Worm (Caenorhabditis elegans) whole organism, L4/young adult: ENCODE results near the gene gln-5.
"Not testable (repeated sequence)": the region's sequence is repeated elsewhere in the genome, so short reads cannot be mapped to it uniquely, and the experiment has no call there.

Source experiments
- W03F9.2 ChIP-seq: fragments of 150-350 bp; optimal IDR thresholded peaks from 2 replicates; lab custom pipeline; 2014; ENCODE audit warnings: missing biosample characterization, missing genetic modification characterization
- dao-5 ChIP-seq: sonication (generic microtip); optimal IDR thresholded peaks from 2 replicates; lab custom pipeline; 2016; ENCODE audit warnings: missing genotype, missing genetic modification characterization, moderate library complexity, missing compliant biosample characterization
- him-1 ChIP-seq: sonication (generic microtip); optimal IDR thresholded peaks from 2 replicates; lab custom pipeline; 2016; ENCODE audit warnings: missing genotype, missing genetic modification reagents, missing genetic modification characterization, missing compliant biosample characterization

gln-5 gene

DNA sequence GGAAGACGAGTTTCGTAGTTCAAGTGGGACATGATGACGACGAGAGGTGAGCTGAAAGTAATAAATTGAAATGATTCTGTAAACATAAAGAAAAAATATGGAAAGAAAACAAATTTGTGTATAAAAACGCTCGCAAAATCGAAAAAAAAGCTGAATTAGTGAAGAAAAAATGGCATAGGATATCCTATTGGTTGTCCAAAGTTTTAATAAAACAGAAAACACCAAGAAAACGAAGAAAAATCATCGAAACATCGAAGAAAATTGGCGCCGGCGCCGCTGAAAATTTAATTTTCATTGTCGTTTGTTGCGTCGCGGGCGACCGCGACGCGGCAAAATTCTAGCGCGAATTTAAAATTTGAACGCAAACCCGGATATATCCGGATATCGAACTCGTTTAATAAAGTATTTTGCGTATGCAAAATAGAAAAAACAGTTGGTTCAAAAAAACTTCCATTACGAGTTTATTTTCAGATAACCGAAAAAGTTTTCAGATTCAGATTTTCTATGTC is at the start of gene gln-5:
Gene gln-5, minus strand, starts transcription at position 51 of the 509 bp plus-strand sequence.
- TF ChIP-seq him-1 (tag; lab: Kevin White, UChicago), result no peak
- no peak for TF ChIP-seq dao-5 (tag; lab: Kevin White, UChicago)
- no peak for TF ChIP-seq W03F9.2

- no peak for TF ChIP-seq W03F9.2
- no peak for TF ChIP-seq dao-5 (tag; lab: Kevin White, UChicago)
- no peak for TF ChIP-seq him-1 (tag; lab: Kevin White, UChicago)
Observed at ce11 chrIV:17320445-17320844, 47.0 kb upstream of the gln-5 start, which contains the start of gene C49C3.4. Gene C49C3.4, plus strand, starts transcription at chrIV:17320795.

- no peak for TF ChIP-seq W03F9.2
- TF ChIP-seq dao-5 (tag; lab: Kevin White, UChicago), result no peak
- no peak for TF ChIP-seq him-1 (tag; lab: Kevin White, UChicago)
Observed at ce11 chrIV:17316398-17316797, 42.9 kb upstream of the gln-5 start, which contains the start of gene C49C3.20. Gene C49C3.20, minus strand, starts transcription at chrIV:17316498.

ce11 chrIV:17311842-17312241 is 38.4 kb upstream of the gln-5 start, which contains the start of gene snf-9:
Gene snf-9, plus strand, starts transcription at chrIV:17312142.
- TF ChIP-seq dao-5 (tag; lab: Kevin White, UChicago) (no peak), him-1 (tag; lab: Kevin White, UChicago) (no peak), W03F9.2 (no peak)

DNA sequence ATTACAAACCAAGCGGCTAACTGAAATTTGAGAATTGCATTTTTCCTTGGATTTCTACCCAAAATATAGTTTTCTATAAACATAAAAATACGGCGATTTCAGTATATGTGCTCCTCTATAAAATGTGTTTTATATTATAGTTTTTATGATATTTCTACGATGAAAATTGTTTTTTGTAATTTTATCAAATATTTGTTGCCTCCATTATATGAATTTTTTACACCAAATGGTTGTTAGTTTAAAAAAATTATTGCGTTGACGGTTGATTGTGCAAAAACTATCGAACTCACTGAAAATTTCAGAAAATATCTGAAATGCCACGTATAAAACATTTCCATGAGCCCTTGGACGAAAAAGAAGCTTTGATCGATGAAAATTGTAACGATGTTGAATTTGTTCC is 34.8 kb upstream of the gln-5 start, which contains the start of gene T28F3.9:
Gene T28F3.9, plus strand, starts transcription at position 301 of the 400 bp plus-strand sequence.
- TF ChIP-seq W03F9.2 (no peak), him-1 (tag; lab: Kevin White, UChicago) (no peak), dao-5 (tag; lab: Kevin White, UChicago) (no peak)

DNA sequence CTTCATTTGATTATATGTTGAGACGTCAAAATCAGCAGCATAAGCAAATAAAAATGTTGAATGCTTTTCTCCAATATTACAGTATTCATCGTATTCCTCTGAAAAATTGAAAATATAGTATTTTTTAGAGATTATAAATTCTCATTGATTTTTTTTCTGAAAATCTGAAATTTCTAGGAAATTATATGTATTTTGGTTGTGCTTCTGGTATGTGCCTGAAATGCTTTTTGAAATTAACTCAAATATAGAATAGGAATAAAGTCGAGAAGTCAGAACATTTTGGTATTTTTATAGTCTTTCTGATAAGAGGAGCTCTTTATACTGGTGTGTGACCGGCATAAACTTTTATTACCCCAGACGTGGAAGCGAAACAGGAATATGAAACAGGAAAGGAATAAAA is 33.8 kb upstream of the gln-5 start, which contains the start of gene T28F3.8:
Gene T28F3.8, minus strand, starts transcription at position 101 of the 400 bp plus-strand sequence.
- TF ChIP-seq W03F9.2; him-1 (tag; lab: Kevin White, UChicago); dao-5 (tag; lab: Kevin White, UChicago): not testable (repeated sequence)

- TF ChIP-seq dao-5 (tag; lab: Kevin White, UChicago) (no peak), W03F9.2 (no peak), him-1 (tag; lab: Kevin White, UChicago) (no peak)
Observed at ce11 chrIV:17301933-17302332, 28.5 kb upstream of the gln-5 start, which contains the start of gene ifta-2. Gene ifta-2, minus strand, starts transcription at chrIV:17302033.

- TF ChIP-seq him-1 (tag; lab: Kevin White, UChicago) (no peak), dao-5 (tag; lab: Kevin White, UChicago) (no peak), W03F9.2 (no peak)
Observed at ce11 chrIV:17294489-17294888, 21.0 kb upstream of the gln-5 start, which contains the start of gene T28F3.5. Gene T28F3.5, plus strand, starts transcription at chrIV:17294789.

DNA sequence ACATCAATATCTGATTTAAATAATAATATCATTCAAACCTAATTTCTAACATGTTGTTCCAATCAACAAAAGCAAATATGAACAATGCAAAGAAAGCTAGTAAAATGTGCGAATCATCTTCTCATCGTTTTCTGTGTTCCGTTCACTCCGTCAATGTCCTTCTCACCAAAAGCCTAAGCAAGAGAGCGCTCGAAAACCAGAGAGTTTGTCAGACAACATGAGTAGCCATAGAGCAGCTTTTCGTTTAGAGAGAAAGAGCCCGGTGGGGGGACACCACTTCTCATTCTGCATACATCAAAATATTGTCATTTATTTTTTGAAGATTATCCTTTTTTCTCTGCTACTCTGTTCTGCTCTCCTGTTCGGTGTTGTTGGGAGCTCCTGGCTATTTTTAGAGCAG is 20.2 kb upstream of the gln-5 start:
- TF ChIP-seq dao-5 (tag; lab: Kevin White, UChicago) (no peak), W03F9.2 (no peak)

- TF ChIP-seq W03F9.2, result no peak
- no peak for TF ChIP-seq him-1 (tag; lab: Kevin White, UChicago)
- no peak for TF ChIP-seq dao-5 (tag; lab: Kevin White, UChicago)
Observed at ce11 chrIV:17293068-17293467, 19.6 kb upstream of the gln-5 start.

DNA sequence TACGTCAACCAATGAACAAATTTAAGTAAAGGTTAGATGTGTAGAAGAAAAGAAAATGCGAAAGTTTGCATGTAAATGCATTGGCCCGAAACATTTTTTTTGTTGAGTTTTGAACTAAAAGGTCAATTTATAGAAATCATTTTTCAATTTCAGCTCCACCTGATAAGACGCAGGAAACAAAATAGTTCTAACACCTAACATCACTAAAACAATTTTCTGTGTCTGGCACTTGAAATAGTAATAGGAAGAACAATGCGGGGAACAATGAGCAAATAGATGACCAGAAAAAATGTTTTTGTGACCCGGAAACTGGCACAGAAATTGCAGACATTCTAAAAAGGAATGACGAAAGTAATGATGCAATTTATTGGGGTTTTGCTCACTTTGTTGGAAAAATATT is 18.9 kb upstream of the gln-5 start:
- TF ChIP-seq W03F9.2, result no peak
- no peak for TF ChIP-seq him-1 (tag; lab: Kevin White, UChicago)
- no peak for TF ChIP-seq dao-5 (tag; lab: Kevin White, UChicago)

DNA sequence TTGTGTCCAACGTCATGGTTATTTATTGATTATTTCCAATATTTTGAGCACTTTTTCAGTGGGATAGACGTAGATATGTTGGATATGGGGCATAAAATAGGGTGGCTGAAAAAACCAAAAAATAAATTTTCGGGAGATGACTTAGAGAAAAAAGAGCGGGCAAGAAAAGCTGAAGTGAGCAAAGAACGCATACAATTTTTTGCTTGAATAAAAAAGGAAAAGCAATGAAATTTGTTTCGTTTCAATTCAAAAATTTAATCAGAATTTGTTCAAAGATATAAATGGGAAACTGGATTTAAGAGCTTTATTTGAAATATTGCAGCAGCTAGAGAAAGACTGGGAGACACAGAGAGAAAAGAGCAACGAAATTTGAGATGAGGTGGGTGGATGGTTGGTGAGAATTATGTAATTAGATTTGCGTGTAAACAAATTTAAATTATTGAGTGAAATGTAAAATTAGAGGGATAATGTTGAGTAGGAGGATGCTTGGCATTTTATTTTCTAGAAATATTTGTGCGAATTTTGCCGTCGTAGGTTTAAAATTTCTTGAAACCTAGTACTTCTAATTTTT is 18.3 kb upstream of the gln-5 start, which contains the start of the genes T28F3.11 and slc-17.4:
Gene T28F3.11, minus strand, starts transcription at position 51 of the 571 bp plus-strand sequence.
Gene slc-17.4, minus strand, starts transcription at position 105 of the 571 bp plus-strand sequence.
- TF ChIP-seq him-1 (tag; lab: Kevin White, UChicago) (no peak), W03F9.2 (no peak), dao-5 (tag; lab: Kevin White, UChicago) (no peak)

DNA sequence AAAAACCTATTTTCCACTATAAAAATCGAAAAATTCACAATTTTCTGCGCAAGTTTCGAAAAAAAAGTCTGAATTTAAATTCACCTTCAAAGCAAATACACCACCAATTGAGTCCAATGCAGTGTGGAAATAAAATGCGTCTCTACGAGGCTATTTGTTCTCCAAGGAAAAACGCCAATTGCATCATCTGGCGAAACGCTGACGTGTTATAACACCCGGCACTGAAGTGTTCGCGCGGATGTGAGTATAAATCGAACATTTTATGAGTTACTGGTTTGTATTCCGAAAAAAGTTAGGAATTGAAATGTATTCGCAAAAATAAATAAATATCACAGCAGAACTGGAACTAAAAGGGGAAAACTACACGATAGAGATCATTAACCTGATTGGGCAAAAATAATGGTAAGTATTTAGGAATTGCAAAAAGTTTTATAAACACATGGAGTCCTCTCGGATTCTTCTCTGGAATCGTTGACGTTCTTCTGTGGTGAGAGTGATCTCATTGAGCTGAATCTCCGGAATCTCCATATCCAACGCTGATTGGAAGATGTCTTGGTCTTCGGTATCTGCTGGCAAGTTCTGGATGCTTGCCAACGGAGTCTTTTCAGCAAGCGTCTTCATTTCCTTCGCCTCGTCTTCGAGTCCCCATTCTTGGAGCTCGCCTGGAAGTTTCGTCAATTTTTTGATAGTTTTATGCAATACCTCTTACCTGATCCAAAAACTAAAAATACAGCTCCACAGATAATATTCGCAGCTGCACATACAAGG is 14.6 kb upstream of the gln-5 start, which contains the start of gene zipt-7.1:
Gene zipt-7.1, minus strand, starts transcription at position 232 of the 768 bp plus-strand sequence.
- TF ChIP-seq W03F9.2, result no peak
- TF ChIP-seq him-1 (tag; lab: Kevin White, UChicago), result no peak

ce11 chrIV:17285263-17285662 is 11.8 kb upstream of the gln-5 start:
- no peak for TF ChIP-seq dao-5 (tag; lab: Kevin White, UChicago)
- no peak for TF ChIP-seq him-1 (tag; lab: Kevin White, UChicago)
- no peak for TF ChIP-seq W03F9.2
